Worm (Caenorhabditis elegans) whole organism, L2 larva: Measurements from ENCODE around the gene T27C5.12.
"Not testable (repeated sequence)": the region's sequence is repeated elsewhere in the genome, so short reads cannot be mapped to it uniquely, and the experiment has no call there.

Experiments used
- aly-2 ChIP-seq: fragments of 150-350 bp; optimal IDR thresholded peaks from 2 replicates; lab custom pipeline; 2014; ENCODE audit warnings: missing biosample characterization, missing genetic modification characterization
- fos-1 ChIP-seq: fragments of 150-350 bp; optimal IDR thresholded peaks from 2 replicates; lab custom pipeline; 2014; ENCODE audit warnings: missing biosample characterization, missing genetic modification characterization
- ztf-1 ChIP-seq: fragments of 200-800 bp; sonication (Bioruptor generic); conservative IDR thresholded peaks from 2 replicates; pipeline ENCODE4 v1.3.6; 2022; ENCODE audit warnings: missing genetic modification characterization, missing compliant biosample characterization

Gene T27C5.12

DNA sequence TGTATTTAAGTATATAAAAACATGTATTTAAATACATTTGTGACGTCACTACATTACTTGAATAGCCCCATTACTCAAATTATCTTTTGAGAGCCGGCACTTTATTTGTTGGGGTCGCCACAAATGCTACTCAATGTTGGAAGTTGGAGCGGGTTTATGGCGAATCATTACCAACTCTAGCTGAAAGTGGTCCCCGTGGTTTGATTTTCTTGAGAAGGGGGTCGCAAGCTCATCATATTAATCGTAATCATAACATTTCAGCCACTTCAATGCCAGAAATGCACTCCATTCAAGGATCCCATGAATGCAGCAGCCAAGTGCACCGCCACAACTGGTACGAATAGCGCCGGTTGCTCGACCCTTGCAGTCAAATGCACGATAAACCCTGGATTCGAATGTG lies 49.2 kb downstream of the T27C5.12 start, which contains the start of gene F20E11.7:
Gene F20E11.7, plus strand, starts transcription at position 301 of the 400 bp plus-strand sequence.
- not testable (repeated sequence) for TF ChIP-seq aly-2 (tag; lab: Kevin White, UChicago); ztf-1 (GFP tag; lab: Robert Waterston, UW); fos-1 (tag; lab: Kevin White, UChicago)
- TF ChIP-seq, all 48 proteins: peak for 0; not testable (repeated sequence) for 48
